Fruit fly (Drosophila melanogaster) whole organism, embryonic: ENCODE data around the gene CG31650.

ENCODE experiments used
- CG10431 ChIP-seq: fragments of 200-800 bp; sonication (Bioruptor generic); optimal IDR thresholded peaks from 3 replicates; lab custom pipeline; 2018; ENCODE audit warnings: missing biosample characterization, mild to moderate bottlenecking, missing genetic modification characterization
- CG13287 ChIP-seq: fragments of 200-800 bp; sonication (Bioruptor generic); IDR thresholded peaks from 2 replicates; pipeline ENCODE4 v1.3.6; 2022; ENCODE audit warnings: missing biosample characterization, missing genetic modification characterization; ENCODE audit not compliant: partially characterized antibody
- CG17328 ChIP-seq: fragments of 200-800 bp; sonication (Bioruptor generic); IDR thresholded peaks from 2 replicates; pipeline ENCODE4 v1.3.6; 2022; ENCODE audit warnings: missing biosample characterization, missing genetic modification characterization
- CG18262 ChIP-seq: fragments of 200-800 bp; optimal IDR thresholded peaks from 3 replicates; lab custom pipeline; 2019; ENCODE audit warnings: missing biosample characterization, mild to moderate bottlenecking, missing genetic modification characterization, moderate library complexity
- CG33557 ChIP-seq: fragments of 200-800 bp; sonication (Bioruptor generic); optimal IDR thresholded peaks from 2 replicates; lab custom pipeline; 2019; ENCODE audit warnings: missing biosample characterization, mild to moderate bottlenecking, missing genetic modification characterization, moderate library complexity
- CG3726 ChIP-seq: fragments of 200-800 bp; sonication (Bioruptor generic); IDR thresholded peaks from 3 replicates; pipeline ENCODE4, ENCODE4 v1.3.6; 2022; ENCODE audit warnings: missing biosample characterization, missing genetic modification characterization
- Deaf1 ChIP-seq: fragments of 200-800 bp; optimal IDR thresholded peaks from 3 replicates; lab custom pipeline; 2019; ENCODE audit warnings: missing biosample characterization, mild to moderate bottlenecking, missing genetic modification characterization, moderate library complexity
- Dp ChIP-seq: fragments of 200-800 bp; sonication (Bioruptor generic); optimal IDR thresholded peaks from 2 replicates; lab custom pipeline; 2018; ENCODE audit warnings: missing biosample characterization, mild to moderate bottlenecking, missing genetic modification characterization, moderate library complexity
- HLH54F ChIP-seq: fragments of 200-800 bp; sonication (Bioruptor generic); optimal IDR thresholded peaks from 3 replicates; lab custom pipeline; 2016; ENCODE audit warnings: missing biosample characterization, missing genetic modification characterization
- Mrtf ChIP-seq: fragments of 200-800 bp; sonication (Bioruptor generic); IDR thresholded peaks from 3 replicates; pipeline ENCODE4 v1.3.6; 2022; ENCODE audit warnings: missing biosample characterization, missing genetic modification characterization
- chif ChIP-seq, 2 experiments: fragments of 200-800 bp; sonication (Bioruptor generic); optimal IDR thresholded peaks; 3 replicates each; lab custom pipeline; 2016; ENCODE audit warnings: missing biosample characterization in 2 of 2, missing genetic modification characterization in 2 of 2
- grn ChIP-seq: fragments of 200-800 bp; sonication (Bioruptor generic); optimal IDR thresholded peaks from 3 replicates; lab custom pipeline; 2017; ENCODE audit warnings: missing biosample characterization, missing genetic modification characterization
- mld ChIP-seq: fragments of 200-800 bp; sonication (Bioruptor generic); IDR thresholded peaks from 3 replicates; pipeline ENCODE4 v1.3.6; 2022; ENCODE audit warnings: missing biosample characterization, missing genetic modification characterization; ENCODE audit not compliant: partially characterized antibody
- pb ChIP-seq: fragments of 200-800 bp; sonication (Bioruptor generic); optimal IDR thresholded peaks from 3 replicates; lab custom pipeline; 2016; ENCODE audit warnings: missing biosample characterization, missing genetic modification characterization

Gene CG31650

DNA sequence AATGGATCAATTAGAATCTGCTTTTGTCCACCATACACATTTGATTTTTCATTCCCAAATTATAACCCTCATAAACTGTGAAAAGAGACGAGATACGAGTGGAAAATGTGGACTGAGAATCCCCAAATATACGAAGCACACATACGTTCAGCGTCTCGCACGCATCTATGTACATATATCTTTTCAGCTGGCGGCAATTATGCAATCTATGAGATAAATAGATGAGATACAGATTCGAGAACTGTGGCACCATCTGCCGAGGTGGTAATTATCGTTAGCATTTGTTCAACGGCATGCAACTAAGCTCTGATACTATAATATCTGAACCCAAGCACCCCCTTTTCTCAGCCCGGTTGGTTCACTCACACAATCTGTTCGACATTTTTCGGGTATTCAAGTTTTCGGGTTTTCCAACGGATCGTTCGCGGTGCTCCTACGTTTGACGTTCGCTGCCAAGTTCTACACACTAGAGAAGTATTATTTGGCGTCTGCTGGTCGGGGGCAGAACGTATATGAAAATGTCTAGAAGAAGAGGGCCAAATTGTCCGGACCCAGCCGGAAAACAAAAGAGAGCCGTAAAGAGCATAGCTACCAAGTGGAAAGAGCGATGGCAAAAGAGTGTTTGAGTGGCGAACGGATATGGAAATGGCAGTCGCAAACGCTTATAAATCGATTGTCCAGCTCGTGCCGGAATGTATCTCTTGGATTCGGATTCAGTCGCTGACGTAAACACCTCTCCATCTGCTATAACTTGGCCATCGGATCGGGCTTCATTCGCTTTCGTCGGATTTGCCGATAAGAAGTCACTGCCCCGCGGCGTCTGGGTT, 49.3 kb downstream of the CG31650 start (continued):
- TF ChIP-seq CG10431 (GFP tag; lab: Kevin White, UChicago) (no peak), CG33557 (no peak), Deaf1 (peak; percentile 71), grn (GFP tag; lab: Kevin White, UChicago) (no peak), chif (GFP tag; optimal IDR thresholded peaks at IDR 0.05; lab: Kevin White, UChicago) (no peak), CG18262 (no peak), HLH54F (GFP tag; lab: Kevin White, UChicago) (no peak), CG17328 (no peak), pb (GFP tag; lab: Kevin White, UChicago) (no peak), Mrtf (GFP tag; lab: Robert Waterston, UW) (no peak), CG13287 (GFP tag; lab: Robert Waterston, UW) (no peak; the same call in 1 of the 2 replicates), CG3726 (GFP tag; lab: Robert Waterston, UW) (no peak), mld (GFP tag; lab: Robert Waterston, UW) (no peak), Dp (no peak)
